Worm (Caenorhabditis elegans) whole organism, late embryonic: ENCODE measurements around the gene nas-19.

Source experiments
- C38D4.7 ChIP-seq: fragments of 200-800 bp; sonication (Bioruptor generic); optimal IDR thresholded peaks from 2 replicates; lab custom pipeline; 2018; ENCODE audit warnings: mild to moderate bottlenecking, missing genetic modification characterization, moderate library complexity, missing compliant biosample characterization
- F13H6.1 ChIP-seq: sonication (generic microtip); optimal IDR thresholded peaks from 2 replicates; lab custom pipeline; 2016; ENCODE audit warnings: missing genetic modification characterization, missing compliant biosample characterization
- K02D7.2 ChIP-seq: sonication (generic microtip); optimal IDR thresholded peaks from 2 replicates; lab custom pipeline; 2017; ENCODE audit warnings: mild to moderate bottlenecking, missing genetic modification characterization, missing compliant biosample characterization
- T23F11.4 ChIP-seq: fragments of 200-800 bp; sonication (Bioruptor generic); optimal IDR thresholded peaks from 2 replicates; lab custom pipeline; 2018; ENCODE audit warnings: mild to moderate bottlenecking, missing genetic modification characterization, missing compliant biosample characterization
- ahr-1 ChIP-seq: sonication (generic microtip); optimal IDR thresholded peaks from 2 replicates; lab custom pipeline; 2016; ENCODE audit warnings: missing genetic modification characterization, missing compliant biosample characterization
- ceh-14 ChIP-seq: sonication (generic microtip); optimal IDR thresholded peaks from 2 replicates; lab custom pipeline; 2016; ENCODE audit warnings: missing genotype, missing genetic modification characterization, missing compliant biosample characterization
- ceh-18 ChIP-seq: sonication (generic microtip); optimal IDR thresholded peaks from 2 replicates; lab custom pipeline; 2016; ENCODE audit warnings: missing genetic modification characterization, missing compliant biosample characterization
- ceh-19 ChIP-seq: fragments of 200-800 bp; sonication (Bioruptor generic); optimal IDR thresholded peaks from 2 replicates; lab custom pipeline; 2018; ENCODE audit warnings: mild to moderate bottlenecking, missing genetic modification characterization, missing compliant biosample characterization
- ceh-2 ChIP-seq: sonication (generic microtip); optimal IDR thresholded peaks from 2 replicates; lab custom pipeline; 2016; ENCODE audit warnings: missing genotype, missing genetic modification characterization, missing compliant biosample characterization
- ceh-30 ChIP-seq: fragments of 150-350 bp; optimal IDR thresholded peaks from 2 replicates; lab custom pipeline; 2014; ENCODE audit warnings: missing biosample characterization, missing genetic modification characterization
- ceh-31 ChIP-seq: sonication (generic microtip); optimal IDR thresholded peaks from 2 replicates; lab custom pipeline; 2016; ENCODE audit warnings: missing genetic modification characterization, missing compliant biosample characterization
- ceh-48 ChIP-seq: sonication (generic microtip); optimal IDR thresholded peaks from 2 replicates; lab custom pipeline; 2016; ENCODE audit warnings: missing genetic modification characterization, inconsistent platforms, missing compliant biosample characterization
- ceh-6 ChIP-seq: fragments of 200-800 bp; sonication (Bioruptor generic); optimal IDR thresholded peaks from 2 replicates; lab custom pipeline; 2018; ENCODE audit warnings: mild to moderate bottlenecking, missing genetic modification characterization, missing compliant biosample characterization
- che-1 ChIP-seq: sonication (generic microtip); optimal IDR thresholded peaks from 2 replicates; lab custom pipeline; 2016; ENCODE audit warnings: mild to moderate bottlenecking, missing genetic modification characterization, missing compliant biosample characterization
- dmd-4 ChIP-seq: sonication (generic microtip); optimal IDR thresholded peaks from 2 replicates; lab custom pipeline; 2016; ENCODE audit warnings: borderline replicate concordance, missing genetic modification characterization, missing compliant biosample characterization
- dve-1 ChIP-seq: sonication (generic microtip); optimal IDR thresholded peaks from 2 replicates; lab custom pipeline; 2017; ENCODE audit warnings: antibody characterized with exemption, mild to moderate bottlenecking, missing genetic modification characterization, missing compliant biosample characterization
- elt-2 ChIP-seq: sonication (generic microtip); optimal IDR thresholded peaks from 2 replicates; lab custom pipeline; 2016; ENCODE audit warnings: missing genetic modification reagents, missing genetic modification characterization, missing compliant biosample characterization
- elt-4 ChIP-seq: sonication (generic microtip); optimal IDR thresholded peaks from 2 replicates; lab custom pipeline; 2016; ENCODE audit warnings: missing genetic modification characterization, missing compliant biosample characterization
- eyg-1 ChIP-seq: sonication (generic microtip); optimal IDR thresholded peaks from 2 replicates; lab custom pipeline; 2016; ENCODE audit warnings: missing genotype, missing genetic modification characterization, missing compliant biosample characterization
- fkh-10 ChIP-seq: fragments of 150-350 bp; optimal IDR thresholded peaks from 2 replicates; lab custom pipeline; 2014; ENCODE audit warnings: missing biosample characterization, missing genetic modification reagents, missing genetic modification characterization
- fkh-6 ChIP-seq: sonication (generic microtip); optimal IDR thresholded peaks from 2 replicates; lab custom pipeline; 2016; ENCODE audit warnings: missing genetic modification characterization, missing compliant biosample characterization
- gmeb-2 ChIP-seq: sonication (generic microtip); optimal IDR thresholded peaks from 2 replicates; lab custom pipeline; 2016; ENCODE audit warnings: missing genetic modification characterization, inconsistent platforms, missing compliant biosample characterization
- hlh-30 ChIP-seq: sonication (generic microtip); optimal IDR thresholded peaks from 2 replicates; lab custom pipeline; 2017; ENCODE audit warnings: antibody characterized with exemption, missing genetic modification characterization, missing compliant biosample characterization; ENCODE audit not compliant: insufficient read depth
- nfya-1 ChIP-seq: sonication (generic microtip); optimal IDR thresholded peaks from 2 replicates; lab custom pipeline; 2017; ENCODE audit warnings: missing genetic modification characterization, mild to moderate bottlenecking, missing compliant biosample characterization, antibody characterized with exemption, moderate library complexity
- nhr-11 ChIP-seq: fragments of 150-350 bp; optimal IDR thresholded peaks from 2 replicates; lab custom pipeline; 2014; ENCODE audit warnings: missing biosample characterization, missing genetic modification characterization
- nhr-232 ChIP-seq: sonication (generic microtip); optimal IDR thresholded peaks from 2 replicates; lab custom pipeline; 2016; ENCODE audit warnings: missing genetic modification characterization, missing compliant biosample characterization
- pat-9 ChIP-seq: fragments of 200-800 bp; sonication (Bioruptor generic); optimal IDR thresholded peaks from 2 replicates; lab custom pipeline; 2018; ENCODE audit warnings: mild to moderate bottlenecking, missing genetic modification characterization, moderate library complexity, missing compliant biosample characterization
- pax-1 ChIP-seq: fragments of 150-350 bp; optimal IDR thresholded peaks from 2 replicates; lab custom pipeline; 2014; ENCODE audit warnings: missing biosample characterization, missing genetic modification characterization
- pqm-1 ChIP-seq: sonication (generic microtip); optimal IDR thresholded peaks from 2 replicates; lab custom pipeline; 2016; ENCODE audit warnings: missing genetic modification characterization, missing compliant biosample characterization
- pros-1 ChIP-seq: fragments of 150-350 bp; optimal IDR thresholded peaks from 2 replicates; lab custom pipeline; 2014; ENCODE audit warnings: missing biosample characterization, missing genetic modification reagents, missing genetic modification characterization
- ref-2 ChIP-seq: sonication (generic microtip); optimal IDR thresholded peaks from 2 replicates; lab custom pipeline; 2016; ENCODE audit warnings: missing genetic modification characterization, missing compliant biosample characterization
- rnt-1 ChIP-seq: sonication (generic microtip); optimal IDR thresholded peaks from 2 replicates; lab custom pipeline; 2016; ENCODE audit warnings: missing genetic modification characterization, missing compliant biosample characterization
- sox-2 ChIP-seq: fragments of 200-800 bp; sonication (Bioruptor generic); IDR thresholded peaks from 2 replicates; pipeline ENCODE4 v1.3.6; 2022; ENCODE audit warnings: missing genetic modification reagents, missing genetic modification characterization, missing compliant biosample characterization
- sox-4 ChIP-seq: sonication (generic microtip); optimal IDR thresholded peaks from 2 replicates; lab custom pipeline; 2017; ENCODE audit warnings: mild to moderate bottlenecking, missing genetic modification characterization, inconsistent platforms, missing compliant biosample characterization
- syd-9 ChIP-seq: sonication (generic microtip); optimal IDR thresholded peaks from 2 replicates; lab custom pipeline; 2016; ENCODE audit warnings: mild to moderate bottlenecking, missing genetic modification characterization, moderate library complexity, missing compliant biosample characterization
- tbx-7 ChIP-seq: sonication (generic microtip); optimal IDR thresholded peaks from 2 replicates; lab custom pipeline; 2016; ENCODE audit warnings: missing genotype, missing genetic modification characterization, missing compliant biosample characterization
- ttx-3 ChIP-seq: sonication (generic microtip); optimal IDR thresholded peaks from 2 replicates; lab custom pipeline; 2016; ENCODE audit warnings: missing genetic modification reagents, missing genetic modification characterization, missing compliant biosample characterization
- unc-3 ChIP-seq, 2 experiments: fragments of 200-800 bp in 1 of 2; sonication (Bioruptor generic) in 1 of 2; sonication (generic microtip) in 1 of 2; conservative IDR thresholded peaks in 1 of 2; optimal IDR thresholded peaks in 1 of 2; 2 replicates each; pipeline versions ENCODE4 v1.3.6 to Lab custom; 2016 to 2022; ENCODE audit warnings: missing compliant biosample characterization in 2 of 2, missing genetic modification characterization in 2 of 2, missing genetic modification reagents in 1 of 2
- unc-55 ChIP-seq: sonication (generic microtip); optimal IDR thresholded peaks from 2 replicates; lab custom pipeline; 2017; ENCODE audit warnings: missing biosample characterization, missing genetic modification reagents, missing genetic modification characterization
- unc-86 ChIP-seq: sonication (generic microtip); optimal IDR thresholded peaks from 2 replicates; lab custom pipeline; 2016; ENCODE audit warnings: missing genetic modification characterization, missing compliant biosample characterization
- zip-5 ChIP-seq: sonication (generic microtip); optimal IDR thresholded peaks from 2 replicates; lab custom pipeline; 2016; ENCODE audit warnings: missing genetic modification characterization, missing compliant biosample characterization

nas-19 gene

ce11 chrV:11375150-11375792 lies 27.2 kb downstream of the nas-19 start, which contains the start of gene cnb-1 (continued):
- TF ChIP-seq ceh-30 (tag; lab: Kevin White, UChicago) (no peak), rnt-1 (tag; lab: Kevin White, UChicago) (peak; percentile 38), nhr-11 (tag; lab: Kevin White, UChicago) (no peak), sox-2 (GFP tag; lab: Robert Waterston, UW) (no peak), nfya-1 (tag; lab: Kevin White, UChicago) (peak; percentile 64), unc-55 (GFP tag; lab: Kevin White, UChicago) (peak; percentile 82), dve-1 (no peak), gmeb-2 (tag; lab: Kevin White, UChicago) (no peak), T23F11.4 (GFP tag; lab: Kevin White, UChicago) (no peak), dmd-4 (no peak), nhr-232 (tag; lab: Kevin White, UChicago) (no peak), hlh-30 (peak; percentile 54), syd-9 (tag; lab: Kevin White, UChicago) (peak; percentile 33), C38D4.7 (GFP tag; lab: Kevin White, UChicago) (no peak), K02D7.2 (tag; lab: Kevin White, UChicago) (no peak), tbx-7 (tag; lab: Kevin White, UChicago) (no peak), pros-1 (tag; lab: Kevin White, UChicago) (no peak), pqm-1 (tag; lab: Kevin White, UChicago) (no peak), F13H6.1 (peak; percentile 39), eyg-1 (tag; lab: Kevin White, UChicago) (no peak), ttx-3 (tag; lab: Kevin White, UChicago) (no peak), unc-86 (tag; lab: Kevin White, UChicago) (peak; percentile 20), elt-4 (tag; lab: Kevin White, UChicago) (no peak), unc-3 (GFP tag; conservative IDR thresholded peaks at IDR 0.05; lab: Robert Waterston, UW) (no peak), unc-3 (tag; optimal IDR thresholded peaks at IDR 0.05; lab: Kevin White, UChicago) (no peak), elt-2 (no peak), ceh-19 (GFP tag; lab: Kevin White, UChicago) (no peak), ceh-2 (tag; lab: Kevin White, UChicago) (peak; percentile 61), che-1 (tag; lab: Kevin White, UChicago) (no peak), zip-5 (tag; lab: Kevin White, UChicago) (peak; percentile 9), pat-9 (tag; lab: Kevin White, UChicago) (no peak), ceh-48 (tag; lab: Kevin White, UChicago) (peak; percentile 86), sox-4 (tag; lab: Kevin White, UChicago) (no peak), ceh-14 (peak; percentile 84)

DNA sequence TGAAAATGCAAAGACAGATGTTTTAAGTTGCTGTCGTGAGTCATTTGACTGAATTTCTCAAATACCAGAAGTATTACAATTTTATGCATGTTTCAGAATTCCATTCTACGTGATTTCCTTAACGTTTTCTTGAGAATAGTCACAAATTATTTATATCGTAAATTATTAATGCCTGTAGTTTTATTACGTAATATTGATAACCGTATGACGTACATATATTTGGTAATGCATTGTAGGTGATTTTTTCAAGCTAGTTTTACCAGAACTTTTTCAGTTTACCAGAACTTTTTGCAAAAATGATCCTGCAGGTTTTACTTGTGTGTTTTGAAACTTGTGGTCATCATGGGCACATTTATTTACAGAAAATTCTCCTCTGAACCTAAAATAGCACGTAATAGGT lies 28.6 kb downstream of the nas-19 start:
- TF ChIP-seq dve-1, result no peak
- no peak for TF ChIP-seq nhr-11 (tag; lab: Kevin White, UChicago)
- no peak for TF ChIP-seq ceh-6 (GFP tag; lab: Kevin White, UChicago)
- no peak for TF ChIP-seq ahr-1 (tag; lab: Kevin White, UChicago)
- no peak for TF ChIP-seq rnt-1 (tag; lab: Kevin White, UChicago)
- TF ChIP-seq ref-2 (tag; lab: Kevin White, UChicago), result no peak
- TF ChIP-seq che-1 (tag; lab: Kevin White, UChicago), result no peak
- TF ChIP-seq syd-9 (tag; lab: Kevin White, UChicago), result no peak
- no peak for TF ChIP-seq ceh-31 (tag; lab: Kevin White, UChicago)
- TF ChIP-seq ttx-3 (tag; lab: Kevin White, UChicago), result no peak
- no peak for TF ChIP-seq fkh-10 (GFP tag; lab: Kevin White, UChicago)
- TF ChIP-seq elt-4 (tag; lab: Kevin White, UChicago), result no peak
- TF ChIP-seq tbx-7 (tag; lab: Kevin White, UChicago), result no peak
- no peak for TF ChIP-seq ceh-18 (tag; lab: Kevin White, UChicago)
- TF ChIP-seq F13H6.1, result no peak
- no peak for TF ChIP-seq eyg-1 (tag; lab: Kevin White, UChicago)
- no peak for TF ChIP-seq pax-1
- TF ChIP-seq fkh-6 (tag; lab: Kevin White, UChicago), result no peak
- TF ChIP-seq hlh-30, result no peak
- TF ChIP-seq, all 69 proteins: peak for 0
